Fruit fly (Drosophila melanogaster) Kc167 (cell line): ENCODE measurements around the gene CG42556.

Experiments
- Sin3A ChIP-seq: fragments of >200 bp; optimal IDR thresholded peaks from 2 replicates; lab custom pipeline; 2018; ENCODE audit warnings: missing external identifiers
- h ChIP-seq: fragments of >200 bp; optimal IDR thresholded peaks from 3 replicates; lab custom pipeline; 2018; ENCODE audit warnings: missing external identifiers
- insv ChIP-seq: fragments of >200 bp; optimal IDR thresholded peaks from 3 replicates; lab custom pipeline; 2018; ENCODE audit warnings: missing external identifiers
- psq ChIP-seq: fragments of >200 bp; optimal IDR thresholded peaks from 2 replicates; lab custom pipeline; 2017; ENCODE audit warnings: missing external identifiers
- ttk ChIP-seq: sonication (Bioruptor generic); optimal IDR thresholded peaks from 2 replicates; lab custom pipeline; 2017; ENCODE audit warnings: missing external identifiers

dm6 chr2L:16880930-16881329, 8.8 kb upstream of the CG42556 start:
- no peak for TF ChIP-seq h (lab: Kevin White, UChicago)
- no peak for TF ChIP-seq ttk
- TF ChIP-seq Sin3A (lab: Kevin White, UChicago): no peak
- no peak for TF ChIP-seq psq
- TF ChIP-seq insv (lab: Kevin White, UChicago): no peak
